Worm (Caenorhabditis elegans): Measurements from ENCODE around the gene B0454.5.

ce11 chrII:3067896-3068295 lies 29.2 kb downstream of the B0454.5 start:
- TF ChIP-seq ztf-4 (tag; optimal IDR thresholded peaks at IDR 0.05) (no peak), ceh-82 (tag; optimal IDR thresholded peaks at IDR 0.05) (no peak), egl-27 (tag; optimal IDR thresholded peaks at IDR 0.05) (no peak), nhr-237 (tag; optimal IDR thresholded peaks at IDR 0.05) (no peak), fkh-10 (GFP tag; optimal IDR thresholded peaks at IDR 0.05) (no peak), pha-4 (tag; optimal IDR thresholded peaks at IDR 0.05) (no peak), aly-2 (tag; optimal IDR thresholded peaks at IDR 0.05) (no peak), ama-1 (optimal IDR thresholded peaks at IDR 0.05) (no peak)
